Fruit fly (Drosophila melanogaster) whole organism, embryonic: Measurements from ENCODE around the gene CG10011.

ENCODE experiments used
- Atf-2 ChIP-seq: fragments of 200-800 bp; sonication (Bioruptor generic); optimal IDR thresholded peaks from 2 replicates; lab custom pipeline; 2016; ENCODE audit warnings: missing biosample characterization, missing genetic modification characterization
- Bdp1 ChIP-seq: fragments of 200-800 bp; sonication (Bioruptor generic); optimal IDR thresholded peaks from 3 replicates; lab custom pipeline; 2016; ENCODE audit warnings: missing biosample characterization, missing genetic modification characterization
- Blimp-1 ChIP-seq: fragments of 200-800 bp; sonication (Bioruptor generic); optimal IDR thresholded peaks from 3 replicates; lab custom pipeline; 2018; ENCODE audit warnings: missing biosample characterization, missing genetic modification characterization, mild to moderate bottlenecking, moderate library complexity, missing genetic modification reagents
- CG10979 ChIP-seq: fragments of 200-800 bp; sonication (Bioruptor generic); optimal IDR thresholded peaks from 2 replicates; lab custom pipeline; 2018; ENCODE audit warnings: missing biosample characterization, mild to moderate bottlenecking, missing genetic modification characterization, moderate library complexity
- CG11504 ChIP-seq: fragments of 200-800 bp; sonication (Bioruptor generic); optimal IDR thresholded peaks from 3 replicates; lab custom pipeline; 2019; ENCODE audit warnings: missing biosample characterization, mild to moderate bottlenecking, missing genetic modification characterization, moderate library complexity
- CG11560 ChIP-seq: fragments of 200-800 bp; sonication (Bioruptor generic); IDR thresholded peaks from 3 replicates; pipeline ENCODE4 v1.3.6; 2022; ENCODE audit warnings: missing biosample characterization, missing genetic modification characterization
- CG11723 ChIP-seq: fragments of 200-800 bp; sonication (Bioruptor generic); optimal IDR thresholded peaks from 2 replicates; lab custom pipeline; 2017; ENCODE audit warnings: missing biosample characterization, mild to moderate bottlenecking, missing genetic modification characterization
- CG12104 ChIP-seq: fragments of 200-800 bp; sonication (Bioruptor generic); optimal IDR thresholded peaks from 3 replicates; lab custom pipeline; 2016; ENCODE audit warnings: missing biosample characterization, missing genetic modification characterization
- CG12236 ChIP-seq: fragments of 200-800 bp; sonication (Bioruptor generic); optimal IDR thresholded peaks from 2 replicates; lab custom pipeline; 2016; ENCODE audit warnings: missing biosample characterization, missing genetic modification characterization
- CG15073 ChIP-seq: fragments of 200-800 bp; sonication (Bioruptor generic); optimal IDR thresholded peaks from 2 replicates; lab custom pipeline; 2016; ENCODE audit warnings: missing biosample characterization, missing genetic modification characterization
- CG16815 ChIP-seq: fragments of 200-800 bp; sonication (Bioruptor generic); optimal IDR thresholded peaks from 3 replicates; lab custom pipeline; 2017; ENCODE audit warnings: missing biosample characterization, mild to moderate bottlenecking, missing genetic modification characterization
- CG17328 ChIP-seq: fragments of 200-800 bp; sonication (Bioruptor generic); IDR thresholded peaks from 2 replicates; pipeline ENCODE4 v1.3.6; 2022; ENCODE audit warnings: missing biosample characterization, missing genetic modification characterization
- CG18619 ChIP-seq: fragments of 200-800 bp; sonication (Bioruptor generic); optimal IDR thresholded peaks from 3 replicates; lab custom pipeline; 2017; ENCODE audit warnings: missing biosample characterization, mild to moderate bottlenecking, missing genetic modification characterization
- CG18764 ChIP-seq: fragments of 200-800 bp; sonication (Bioruptor generic); optimal IDR thresholded peaks from 3 replicates; lab custom pipeline; 2016; ENCODE audit warnings: missing biosample characterization, missing genetic modification characterization
- CG4282 ChIP-seq: fragments of 200-800 bp; sonication (Bioruptor generic); optimal IDR thresholded peaks from 2 replicates; lab custom pipeline; 2016; ENCODE audit warnings: missing biosample characterization, missing genetic modification characterization
- CG4617 ChIP-seq: fragments of 200-800 bp; sonication (Bioruptor generic); optimal IDR thresholded peaks from 3 replicates; lab custom pipeline; 2016; ENCODE audit warnings: missing biosample characterization, missing genetic modification characterization, borderline replicate concordance
- CkIIα-i1 ChIP-seq: fragments of 200-800 bp; sonication (Bioruptor generic); IDR thresholded peaks from 2 replicates; pipeline ENCODE4 v1.3.6; 2022; ENCODE audit warnings: missing biosample characterization, missing genetic modification characterization
- Dll ChIP-seq: fragments of 200-800 bp; sonication (Bioruptor generic); IDR thresholded peaks from 4 replicates; pipeline ENCODE4 v1.3.6; 2022; ENCODE audit warnings: missing biosample characterization, missing genetic modification characterization; ENCODE audit not compliant: partially characterized antibody
- E2f1 ChIP-seq: fragments of 200-800 bp; sonication (Bioruptor generic); IDR thresholded peaks from 2 replicates; pipeline ENCODE4 v1.3.6; 2022; ENCODE audit warnings: missing biosample characterization, missing genetic modification characterization
- H2.0 ChIP-seq: fragments of 200-800 bp; sonication (Bioruptor generic); IDR thresholded peaks from 2 replicates; pipeline ENCODE4 v1.3.6; 2022; ENCODE audit warnings: missing biosample characterization, missing genetic modification characterization
- HLH3B ChIP-seq: fragments of 200-800 bp; sonication (Bioruptor generic); IDR thresholded peaks from 2 replicates; pipeline ENCODE4 v1.3.6; 2022; ENCODE audit warnings: missing biosample characterization, missing genetic modification characterization
- Lpt ChIP-seq: fragments of >200 bp; optimal IDR thresholded peaks from 2 replicates; lab custom pipeline; 2018; ENCODE audit warnings: missing biosample characterization, missing genetic modification characterization
- Mes4 ChIP-seq: fragments of 200-800 bp; sonication (Bioruptor generic); optimal IDR thresholded peaks from 2 replicates; lab custom pipeline; 2016; ENCODE audit warnings: missing biosample characterization, missing genetic modification characterization
- Oli ChIP-seq: fragments of 200-800 bp; sonication (Bioruptor generic); optimal IDR thresholded peaks from 2 replicates; lab custom pipeline; 2018; ENCODE audit warnings: missing biosample characterization, mild to moderate bottlenecking, missing genetic modification characterization, moderate library complexity
- Sox102F ChIP-seq: fragments of 200-800 bp; sonication (Bioruptor generic); optimal IDR thresholded peaks from 2 replicates; lab custom pipeline; 2018; ENCODE audit warnings: missing biosample characterization, mild to moderate bottlenecking, missing genetic modification characterization, moderate library complexity
- Spps ChIP-seq: fragments of 200-800 bp; sonication (Bioruptor generic); optimal IDR thresholded peaks from 2 replicates; lab custom pipeline; 2018; ENCODE audit warnings: missing biosample characterization, mild to moderate bottlenecking, missing genetic modification characterization
- Sry-δ ChIP-seq: fragments of 200-800 bp; sonication (Bioruptor generic); optimal IDR thresholded peaks from 2 replicates; lab custom pipeline; 2016; ENCODE audit warnings: missing biosample characterization, missing genetic modification characterization
- Trl ChIP-seq, 3 experiments: fragments of >200 bp in 2 of 3; fragments of 200-800 bp in 1 of 3; sonication (Bioruptor generic) in 1 of 3; optimal IDR thresholded peaks; 2 replicates in 1 of 3; 3 replicates in 2 of 3; lab custom pipeline; 2016 to 2017; ENCODE audit warnings: missing biosample characterization in 1 of 3, missing genetic modification characterization in 1 of 3
- Vsx1 ChIP-seq: fragments of 200-800 bp; sonication (Bioruptor generic); optimal IDR thresholded peaks from 2 replicates; lab custom pipeline; 2017; ENCODE audit warnings: missing biosample characterization, mild to moderate bottlenecking, missing genetic modification characterization, missing genetic modification reagents
- caup ChIP-seq: fragments of 200-800 bp; sonication (Bioruptor generic); optimal IDR thresholded peaks from 3 replicates; lab custom pipeline; 2017; ENCODE audit warnings: missing biosample characterization, mild to moderate bottlenecking, missing genetic modification characterization, moderate library complexity; ENCODE audit not compliant: severe bottlenecking
- danr ChIP-seq: fragments of 200-800 bp; sonication (Bioruptor generic); IDR thresholded peaks from 2 replicates; pipeline ENCODE4 v1.3.6; 2022; ENCODE audit warnings: missing biosample characterization, missing genetic modification characterization
- disco-r ChIP-seq: fragments of 200-800 bp; sonication (Bioruptor generic); optimal IDR thresholded peaks from 2 replicates; lab custom pipeline; 2016; ENCODE audit warnings: missing biosample characterization, missing genetic modification characterization
- dpn ChIP-seq, 2 experiments: fragments of 200-800 bp; sonication (Bioruptor generic); optimal IDR thresholded peaks; 3 replicates each; lab custom pipeline; 2016; ENCODE audit warnings: missing biosample characterization in 2 of 2, missing genetic modification characterization in 2 of 2
- ewg ChIP-seq: fragments of 200-800 bp; sonication (Bioruptor generic); optimal IDR thresholded peaks from 3 replicates; lab custom pipeline; 2017; ENCODE audit warnings: mild to moderate bottlenecking, missing biosample characterization, missing genetic modification reagents, missing genetic modification characterization
- fru ChIP-seq: fragments of >200 bp; optimal IDR thresholded peaks from 2 replicates; lab custom pipeline; 2017
- h ChIP-seq: fragments of >200 bp; optimal IDR thresholded peaks from 2 replicates; lab custom pipeline; 2017
- ind ChIP-seq: fragments of 200-800 bp; sonication (Bioruptor generic); optimal IDR thresholded peaks from 3 replicates; lab custom pipeline; 2016; ENCODE audit warnings: missing biosample characterization, missing genetic modification characterization
- inv ChIP-seq: fragments of 200-800 bp; sonication (Bioruptor generic); IDR thresholded peaks from 2 replicates; pipeline ENCODE4 v1.3.6; 2022; ENCODE audit warnings: missing biosample characterization, missing genetic modification characterization; ENCODE audit not compliant: partially characterized antibody
- jigr1 ChIP-seq: fragments of 200-800 bp; sonication (Bioruptor generic); IDR thresholded peaks from 3 replicates; pipeline ENCODE4 v1.3.6; 2022; ENCODE audit warnings: missing biosample characterization, missing genetic modification characterization
- nmo ChIP-seq: fragments of 200-800 bp; sonication (Bioruptor generic); optimal IDR thresholded peaks from 2 replicates; lab custom pipeline; 2018; ENCODE audit warnings: missing biosample characterization, mild to moderate bottlenecking, missing genetic modification characterization, moderate library complexity
- odd ChIP-seq: fragments of 200-800 bp; sonication (Bioruptor generic); optimal IDR thresholded peaks from 2 replicates; lab custom pipeline; 2017; ENCODE audit warnings: missing biosample characterization, mild to moderate bottlenecking, missing genetic modification characterization
- pho ChIP-seq: fragments of 200-800 bp; sonication (Bioruptor generic); optimal IDR thresholded peaks from 2 replicates; lab custom pipeline; 2016; ENCODE audit warnings: missing biosample characterization, missing genetic modification characterization
- ranshi ChIP-seq: fragments of 200-800 bp; sonication (Bioruptor generic); IDR thresholded peaks from 2 replicates; pipeline ENCODE4 v1.3.6; 2022; ENCODE audit warnings: missing biosample characterization, missing genetic modification characterization
- sima ChIP-seq: fragments of 200-800 bp; sonication (Bioruptor generic); optimal IDR thresholded peaks from 2 replicates; lab custom pipeline; 2016; ENCODE audit warnings: missing biosample characterization, missing genetic modification characterization
- sna ChIP-seq: fragments of 200-800 bp; sonication (Bioruptor generic); IDR thresholded peaks from 2 replicates; pipeline ENCODE4 v1.3.6; 2022; ENCODE audit warnings: missing biosample characterization, missing genetic modification characterization; ENCODE audit not compliant: partially characterized antibody
- tap ChIP-seq: fragments of 200-800 bp; optimal IDR thresholded peaks from 3 replicates; lab custom pipeline; 2019; ENCODE audit warnings: missing biosample characterization, mild to moderate bottlenecking, missing genetic modification characterization, moderate library complexity
- trem ChIP-seq: fragments of 200-800 bp; optimal IDR thresholded peaks from 3 replicates; lab custom pipeline; 2019; ENCODE audit warnings: missing biosample characterization, mild to moderate bottlenecking, missing genetic modification characterization, moderate library complexity
- trh ChIP-seq: fragments of 200-800 bp; sonication (Bioruptor generic); optimal IDR thresholded peaks from 2 replicates; lab custom pipeline; 2016; ENCODE audit warnings: missing biosample characterization, missing genetic modification characterization
- unpg ChIP-seq: fragments of 200-800 bp; sonication (Bioruptor generic); optimal IDR thresholded peaks from 3 replicates; lab custom pipeline; 2018; ENCODE audit warnings: missing biosample characterization, mild to moderate bottlenecking, missing genetic modification characterization, moderate library complexity
- wek ChIP-seq: fragments of 200-800 bp; sonication (Bioruptor generic); optimal IDR thresholded peaks from 3 replicates; lab custom pipeline; 2018; ENCODE audit warnings: missing biosample characterization, mild to moderate bottlenecking, missing genetic modification characterization, moderate library complexity
- zfh2 ChIP-seq: fragments of 200-800 bp; sonication (Bioruptor generic); optimal IDR thresholded peaks from 2 replicates; lab custom pipeline; 2016; ENCODE audit warnings: missing biosample characterization, missing genetic modification characterization

The CG10011 gene

DNA sequence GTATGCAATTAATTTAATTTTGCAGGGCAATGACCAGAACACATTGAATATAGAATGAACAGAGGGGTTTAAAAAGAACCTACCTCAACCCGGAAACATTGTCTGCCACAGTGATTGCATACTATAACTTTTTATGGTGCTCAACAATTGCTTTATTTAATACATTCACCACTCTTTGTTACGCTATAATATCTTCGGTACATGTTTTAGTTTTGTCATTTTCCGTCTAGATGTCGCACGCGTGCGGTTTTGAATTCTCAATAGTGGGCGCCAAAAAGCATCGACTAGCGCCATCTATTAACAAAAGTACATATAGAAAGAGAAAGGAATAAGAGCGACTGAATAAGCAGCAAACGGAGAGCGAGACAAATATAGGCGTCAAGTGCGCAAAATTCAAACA, 37.2 kb upstream of the CG10011 start (continued):
- TF ChIP-seq fru (no peak), Dll (GFP tag; lab: Robert Waterston, UW) (no peak), CG18619 (peak; percentile 72), Atf-2 (GFP tag; lab: Kevin White, UChicago) (peak; percentile 89), E2f1 (peak; percentile 80), trh (peak; percentile 60), Blimp-1 (GFP tag; lab: Kevin White, UChicago) (peak; percentile 89), CG11560 (peak; percentile 66; the same call in 2 of the 3 replicates), Sry-δ (GFP tag; lab: Kevin White, UChicago) (peak; percentile 54), pho (GFP tag; lab: Kevin White, UChicago) (peak; percentile 70), tap (tag; lab: Kevin White, UChicago) (peak; percentile 51), CG17328 (GFP tag; lab: Robert Waterston, UW) (peak; percentile 87), CG18764 (peak; percentile 85), HLH3B (peak; percentile 84), odd (GFP tag; lab: Kevin White, UChicago) (no peak), Spps (tag; lab: Kevin White, UChicago) (peak; percentile 42), ind (GFP tag; lab: Kevin White, UChicago) (peak; percentile 84), sna (no peak), CG12104 (peak; percentile 66), Lpt (GFP tag; lab: Kevin White, UChicago) (no peak), Sox102F (GFP tag; lab: Kevin White, UChicago) (peak; percentile 89), dpn (GFP tag; optimal IDR thresholded peaks at IDR 0.05; lab: Kevin White, UChicago) (peak; percentile 89 to 91), CG4617 (GFP tag; lab: Kevin White, UChicago) (peak; percentile 69), CG10979 (no peak), Oli (peak; percentile 74), CG15073 (GFP tag; lab: Kevin White, UChicago) (peak; percentile 59), CG16815 (GFP tag; lab: Kevin White, UChicago) (peak; percentile 74), zfh2 (GFP tag; lab: Kevin White, UChicago) (peak; percentile 53), ewg (GFP tag; lab: Kevin White, UChicago) (peak; percentile 96), CkIIα-i1 (GFP tag; lab: Robert Waterston, UW) (no peak), unpg (GFP tag; lab: Kevin White, UChicago) (peak; percentile 84), ranshi (GFP tag; lab: Robert Waterston, UW) (peak; percentile 82), jigr1 (GFP tag; lab: Robert Waterston, UW) (no peak), CG11504 (tag; lab: Kevin White, UChicago) (peak; percentile 84), sima (GFP tag; lab: Kevin White, UChicago) (no peak), CG4282 (GFP tag; lab: Kevin White, UChicago) (peak; percentile 46), Trl (optimal IDR thresholded peaks at IDR 0.05; lab: Kevin White, UChicago) (no peak), Trl (GFP tag; optimal IDR thresholded peaks at IDR 0.05; lab: Kevin White, UChicago) (peak; percentile 95), danr (peak; percentile 45; the same call in 1 of the 2 replicates), caup (GFP tag; lab: Kevin White, UChicago) (peak; percentile 87), inv (GFP tag; lab: Robert Waterston, UW) (no peak), h (lab: Kevin White, UChicago) (no peak), H2.0 (GFP tag; lab: Robert Waterston, UW) (peak; percentile 83), CG12236 (GFP tag; lab: Kevin White, UChicago) (peak; percentile 76), Vsx1 (GFP tag; lab: Kevin White, UChicago) (peak; percentile 42), Mes4 (GFP tag; lab: Kevin White, UChicago) (peak; percentile 90), disco-r (GFP tag; lab: Kevin White, UChicago) (peak; percentile 69), nmo (GFP tag; lab: Kevin White, UChicago) (peak; percentile 82), trem (tag; lab: Kevin White, UChicago) (peak; percentile 76), Bdp1 (GFP tag; lab: Kevin White, UChicago) (peak; percentile 32), wek (GFP tag; lab: Kevin White, UChicago) (peak; percentile 82), CG11723 (GFP tag; lab: Kevin White, UChicago) (peak; percentile 42)
